Fruit fly (Drosophila melanogaster) whole organism, embryonic: Measurements from ENCODE around the gene Polr2I.
A peak's percentile ranks its signal among the peaks of the same experiment; 100 is the strongest.

Source experiments
- ATbp ChIP-seq: fragments of 200-800 bp; sonication (Bioruptor generic); optimal IDR thresholded peaks from 2 replicates; lab custom pipeline; 2017; ENCODE audit warnings: missing biosample characterization, mild to moderate bottlenecking, missing genetic modification characterization, missing genetic modification reagents
- Ada2b ChIP-seq: fragments of 200-800 bp; sonication (Bioruptor generic); IDR thresholded peaks from 2 replicates; pipeline ENCODE4 v1.3.6; 2022; ENCODE audit warnings: missing biosample characterization, missing genetic modification characterization
- Awh ChIP-seq: fragments of 200-800 bp; sonication (Bioruptor generic); IDR thresholded peaks from 2 replicates; pipeline ENCODE4, ENCODE4 v1.3.6; 2022; ENCODE audit warnings: missing biosample characterization, missing genetic modification characterization
- B-H2 ChIP-seq: fragments of 200-800 bp; sonication (Bioruptor generic); optimal IDR thresholded peaks from 2 replicates; lab custom pipeline; 2018; ENCODE audit warnings: missing biosample characterization, mild to moderate bottlenecking, missing genetic modification characterization
- CG13123 ChIP-seq: fragments of 200-800 bp; sonication (Bioruptor generic); optimal IDR thresholded peaks from 2 replicates; lab custom pipeline; 2016; ENCODE audit warnings: missing biosample characterization, missing genetic modification characterization
- CG13424 ChIP-seq: fragments of 200-800 bp; sonication (Bioruptor generic); optimal IDR thresholded peaks from 2 replicates; lab custom pipeline; 2019; ENCODE audit warnings: missing biosample characterization, mild to moderate bottlenecking, missing genetic modification characterization, moderate library complexity
- CG13775 ChIP-seq: fragments of 200-800 bp; sonication (Bioruptor generic); optimal IDR thresholded peaks from 3 replicates; lab custom pipeline; 2017; ENCODE audit warnings: missing biosample characterization, mild to moderate bottlenecking, missing genetic modification characterization
- CG15269 ChIP-seq: fragments of 200-800 bp; sonication (Bioruptor generic); optimal IDR thresholded peaks from 2 replicates; lab custom pipeline; 2018; ENCODE audit warnings: missing biosample characterization, mild to moderate bottlenecking, missing genetic modification characterization, moderate library complexity
- CG16779 ChIP-seq: fragments of 200-800 bp; sonication (Bioruptor generic); IDR thresholded peaks from 2 replicates; pipeline ENCODE4 v1.3.6; 2022; ENCODE audit warnings: missing biosample characterization, missing genetic modification characterization
- CG2202 ChIP-seq: fragments of 200-800 bp; sonication (Bioruptor generic); optimal IDR thresholded peaks from 2 replicates; lab custom pipeline; 2018; ENCODE audit warnings: missing biosample characterization, mild to moderate bottlenecking, missing genetic modification characterization
- CG32772 ChIP-seq: fragments of 200-800 bp; sonication (Bioruptor generic); IDR thresholded peaks from 2 replicates; pipeline ENCODE4 v1.3.6; 2022; ENCODE audit warnings: missing biosample characterization, missing genetic modification characterization
- CG33557 ChIP-seq: fragments of 200-800 bp; sonication (Bioruptor generic); optimal IDR thresholded peaks from 2 replicates; lab custom pipeline; 2019; ENCODE audit warnings: missing biosample characterization, mild to moderate bottlenecking, missing genetic modification characterization, moderate library complexity
- CG34224 ChIP-seq: fragments of 200-800 bp; sonication (Bioruptor generic); IDR thresholded peaks from 3 replicates; pipeline ENCODE4 v1.3.6; 2022; ENCODE audit warnings: missing biosample characterization, missing genetic modification characterization; ENCODE audit not compliant: partially characterized antibody
- CG34376 ChIP-seq: fragments of 200-800 bp; sonication (Bioruptor generic); optimal IDR thresholded peaks from 2 replicates; lab custom pipeline; 2018; ENCODE audit warnings: missing biosample characterization, mild to moderate bottlenecking, missing genetic modification characterization
- CG4282 ChIP-seq: fragments of 200-800 bp; sonication (Bioruptor generic); optimal IDR thresholded peaks from 2 replicates; lab custom pipeline; 2016; ENCODE audit warnings: missing biosample characterization, missing genetic modification characterization
- CG6654 ChIP-seq: fragments of 200-800 bp; sonication (Bioruptor generic); optimal IDR thresholded peaks from 2 replicates; lab custom pipeline; 2017; ENCODE audit warnings: missing biosample characterization, mild to moderate bottlenecking, missing genetic modification characterization
- CG8478 ChIP-seq: fragments of >200 bp; optimal IDR thresholded peaks from 2 replicates; lab custom pipeline; 2018
- CHES-1-like ChIP-seq: fragments of 200-800 bp; sonication (Bioruptor generic); optimal IDR thresholded peaks from 2 replicates; lab custom pipeline; 2016; ENCODE audit warnings: missing biosample characterization, missing genetic modification characterization
- CoRest ChIP-seq: fragments of 200-800 bp; sonication (Bioruptor generic); optimal IDR thresholded peaks from 3 replicates; lab custom pipeline; 2018; ENCODE audit warnings: missing biosample characterization, mild to moderate bottlenecking, missing genetic modification characterization, moderate library complexity
- E2f1 ChIP-seq: fragments of 200-800 bp; sonication (Bioruptor generic); IDR thresholded peaks from 2 replicates; pipeline ENCODE4 v1.3.6; 2022; ENCODE audit warnings: missing biosample characterization, missing genetic modification characterization
- HLH3B ChIP-seq: fragments of 200-800 bp; sonication (Bioruptor generic); IDR thresholded peaks from 2 replicates; pipeline ENCODE4 v1.3.6; 2022; ENCODE audit warnings: missing biosample characterization, missing genetic modification characterization
- Hey ChIP-seq: fragments of 200-800 bp; sonication (Bioruptor generic); optimal IDR thresholded peaks from 3 replicates; lab custom pipeline; 2018; ENCODE audit warnings: missing biosample characterization, mild to moderate bottlenecking, missing genetic modification characterization
- Hsf ChIP-seq: fragments of 200-800 bp; sonication (Bioruptor generic); optimal IDR thresholded peaks from 3 replicates; lab custom pipeline; 2016; ENCODE audit warnings: missing biosample characterization, missing genetic modification characterization
- Mrtf ChIP-seq: fragments of 200-800 bp; sonication (Bioruptor generic); IDR thresholded peaks from 3 replicates; pipeline ENCODE4 v1.3.6; 2022; ENCODE audit warnings: missing biosample characterization, missing genetic modification characterization
- NC2β ChIP-seq: fragments of 200-800 bp; sonication (Bioruptor generic); optimal IDR thresholded peaks from 2 replicates; lab custom pipeline; 2016; ENCODE audit warnings: missing biosample characterization, missing genetic modification characterization
- NFAT ChIP-seq: fragments of 200-800 bp; sonication (Bioruptor generic); IDR thresholded peaks from 2 replicates; pipeline ENCODE4 v1.3.6; 2022; ENCODE audit warnings: missing biosample characterization, missing genetic modification characterization
- Neu2 ChIP-seq: fragments of 200-800 bp; sonication (Bioruptor generic); optimal IDR thresholded peaks from 3 replicates; lab custom pipeline; 2016; ENCODE audit warnings: missing biosample characterization, missing genetic modification characterization, borderline replicate concordance
- Oli ChIP-seq: fragments of 200-800 bp; sonication (Bioruptor generic); optimal IDR thresholded peaks from 2 replicates; lab custom pipeline; 2018; ENCODE audit warnings: missing biosample characterization, mild to moderate bottlenecking, missing genetic modification characterization, moderate library complexity
- Stat92E ChIP-seq, 3 experiments: fragments of >200 bp in 2 of 3; fragments of 200-800 bp in 1 of 3; sonication (Bioruptor generic) in 1 of 3; optimal IDR thresholded peaks; 2 replicates each; lab custom pipeline; 2017 to 2019; ENCODE audit warnings: missing biosample characterization in 3 of 3, missing genetic modification characterization in 3 of 3, mild to moderate bottlenecking in 1 of 3, moderate library complexity in 1 of 3
- YL-1 ChIP-seq: fragments of 200-800 bp; sonication (Bioruptor generic); optimal IDR thresholded peaks from 3 replicates; lab custom pipeline; 2017; ENCODE audit warnings: missing biosample characterization, mild to moderate bottlenecking, missing genetic modification characterization
- abd-A ChIP-seq: fragments of 200-800 bp; sonication (Bioruptor generic); optimal IDR thresholded peaks from 3 replicates; lab custom pipeline; 2019; ENCODE audit warnings: missing biosample characterization, mild to moderate bottlenecking, missing genetic modification characterization, moderate library complexity
- aop ChIP-seq: fragments of 200-800 bp; sonication (Bioruptor generic); IDR thresholded peaks from 2 replicates; pipeline ENCODE4 v1.3.6; 2022; ENCODE audit warnings: missing biosample characterization, missing genetic modification characterization
- az2 ChIP-seq: fragments of 200-800 bp; sonication (Bioruptor generic); optimal IDR thresholded peaks from 3 replicates; lab custom pipeline; 2016; ENCODE audit warnings: missing biosample characterization, missing genetic modification characterization
- br ChIP-seq: fragments of >200 bp; optimal IDR thresholded peaks from 2 replicates; lab custom pipeline; 2017
- cato ChIP-seq: fragments of 200-800 bp; sonication (Bioruptor generic); optimal IDR thresholded peaks from 2 replicates; lab custom pipeline; 2016; ENCODE audit warnings: missing biosample characterization, missing genetic modification characterization, borderline replicate concordance
- caup ChIP-seq: fragments of 200-800 bp; sonication (Bioruptor generic); optimal IDR thresholded peaks from 3 replicates; lab custom pipeline; 2017; ENCODE audit warnings: missing biosample characterization, mild to moderate bottlenecking, missing genetic modification characterization, moderate library complexity; ENCODE audit not compliant: severe bottlenecking
- da ChIP-seq: fragments of 200-800 bp; sonication (Bioruptor generic); optimal IDR thresholded peaks from 2 replicates; lab custom pipeline; 2016; ENCODE audit warnings: missing biosample characterization, missing genetic modification characterization
- dati ChIP-seq: fragments of 200-800 bp; sonication (Bioruptor generic); IDR thresholded peaks from 2 replicates; pipeline ENCODE4 v1.3.6; 2022; ENCODE audit warnings: missing biosample characterization, missing genetic modification characterization
- dmrt99B ChIP-seq: fragments of 200-800 bp; sonication (Bioruptor generic); optimal IDR thresholded peaks from 2 replicates; lab custom pipeline; 2018; ENCODE audit warnings: missing biosample characterization, mild to moderate bottlenecking, missing genetic modification characterization, moderate library complexity
- gem ChIP-seq: fragments of 200-800 bp; sonication (Bioruptor generic); optimal IDR thresholded peaks from 2 replicates; lab custom pipeline; 2019; ENCODE audit warnings: missing biosample characterization, mild to moderate bottlenecking, missing genetic modification characterization, moderate library complexity
- ham ChIP-seq: fragments of 200-800 bp; sonication (Bioruptor generic); IDR thresholded peaks from 2 replicates; pipeline ENCODE4 v1.3.6; 2022; ENCODE audit warnings: missing biosample characterization, missing genetic modification characterization
- knrl ChIP-seq: fragments of 200-800 bp; sonication (Bioruptor generic); IDR thresholded peaks from 3 replicates; pipeline ENCODE4 v1.3.6; 2022; ENCODE audit warnings: missing biosample characterization, missing genetic modification characterization; ENCODE audit not compliant: partially characterized antibody
- lov ChIP-seq, 2 experiments: fragments of 200-800 bp in 1 of 2; fragments of >200 bp in 1 of 2; sonication (Bioruptor generic) in 1 of 2; IDR thresholded peaks in 1 of 2; optimal IDR thresholded peaks in 1 of 2; 2 replicates in 1 of 2; 3 replicates in 1 of 2; pipeline versions ENCODE4 v1.3.6 to Lab custom; 2017 to 2022; ENCODE audit warnings: missing biosample characterization in 1 of 2, missing genetic modification characterization in 1 of 2
- nerfin-1 ChIP-seq: fragments of 200-800 bp; sonication (Bioruptor generic); optimal IDR thresholded peaks from 3 replicates; lab custom pipeline; 2019; ENCODE audit warnings: missing biosample characterization, mild to moderate bottlenecking, missing genetic modification characterization, moderate library complexity
- org-1 ChIP-seq: fragments of 200-800 bp; sonication (Bioruptor generic); optimal IDR thresholded peaks from 2 replicates; lab custom pipeline; 2017; ENCODE audit warnings: missing biosample characterization, missing genetic modification characterization
- scrt ChIP-seq: fragments of 200-800 bp; sonication (Bioruptor generic); optimal IDR thresholded peaks from 2 replicates; lab custom pipeline; 2018; ENCODE audit warnings: missing biosample characterization, mild to moderate bottlenecking, missing genetic modification characterization, moderate library complexity
- sens-2 ChIP-seq: fragments of 200-800 bp; sonication (Bioruptor generic); IDR thresholded peaks from 2 replicates; pipeline ENCODE4 v1.3.6; 2022; ENCODE audit warnings: missing biosample characterization, missing genetic modification characterization
- slbo ChIP-seq: fragments of 200-800 bp; sonication (Bioruptor generic); IDR thresholded peaks from 2 replicates; pipeline ENCODE4 v1.3.6; 2022; ENCODE audit warnings: missing biosample characterization, missing genetic modification characterization
- tap ChIP-seq: fragments of 200-800 bp; optimal IDR thresholded peaks from 3 replicates; lab custom pipeline; 2019; ENCODE audit warnings: missing biosample characterization, mild to moderate bottlenecking, missing genetic modification characterization, moderate library complexity

Polr2I gene

dm6 chr3R:14327472-14328104 lies 18.7 kb downstream of the Polr2I start, which contains the start of gene spn-B (continued):
- TF ChIP-seq Stat92E (GFP tag; optimal IDR thresholded peaks at IDR 0.05; lab: Kevin White, UChicago) (no peak), az2 (GFP tag; lab: Kevin White, UChicago) (peak; percentile 79), CG13123 (peak; percentile 63), CG4282 (no peak), ATbp (peak; percentile 67), aop (GFP tag; lab: Robert Waterston, UW) (no peak), CG8478 (lab: Kevin White, UChicago) (no peak), sens-2 (no peak), scrt (GFP tag; lab: Kevin White, UChicago) (peak; percentile 59), lov (optimal IDR thresholded peaks at IDR 0.05; lab: Kevin White, UChicago) (no peak), lov (GFP tag; IDR thresholded peaks at IDR 0.05; lab: Robert Waterston, UW) (0 out of 3 replicates have a peak, but pooled peaks have one; percentile 35), HLH3B (peak; percentile 75), dmrt99B (tag; lab: Kevin White, UChicago) (peak; percentile 83), caup (GFP tag; lab: Kevin White, UChicago) (peak; percentile 76), CG34376 (GFP tag; lab: Kevin White, UChicago) (peak; percentile 75), CHES-1-like (no peak), ham (GFP tag; lab: Robert Waterston, UW) (no peak), Hey (tag; lab: Kevin White, UChicago) (no peak), CG6654 (GFP tag; lab: Kevin White, UChicago) (peak; percentile 30), YL-1 (GFP tag; lab: Kevin White, UChicago) (no peak), org-1 (GFP tag; lab: Kevin White, UChicago) (peak; percentile 65), CG16779 (no peak), CG15269 (tag; lab: Kevin White, UChicago) (peak; percentile 74), Awh (GFP tag; lab: Robert Waterston, UW) (no peak), CG2202 (tag; lab: Kevin White, UChicago) (peak; percentile 67), Neu2 (no peak), B-H2 (GFP tag; lab: Kevin White, UChicago) (peak; percentile 70), NC2β (GFP tag; lab: Kevin White, UChicago) (peak; percentile 59), da (GFP tag; lab: Kevin White, UChicago) (no peak), CG32772 (GFP tag; lab: Robert Waterston, UW) (0 out of 2 replicates have a peak, but pooled peaks have one; percentile 48), Oli (peak; percentile 79), E2f1 (GFP tag; lab: Robert Waterston, UW) (peak; percentile 77), CoRest (peak; percentile 80), Mrtf (peak; percentile 13; the same call in 1 of the 3 replicates), slbo (GFP tag; lab: Robert Waterston, UW) (peak; percentile 70), nerfin-1 (tag; lab: Kevin White, UChicago) (peak; percentile 72), dati (GFP tag; lab: Robert Waterston, UW) (no peak), knrl (GFP tag; lab: Robert Waterston, UW) (no peak; the same call in 2 of the 3 replicates), br (lab: Kevin White, UChicago) (no peak), Hsf (GFP tag; lab: Kevin White, UChicago) (peak; percentile 78), Ada2b (GFP tag; lab: Robert Waterston, UW) (peak; percentile 33; the same call in 1 of the 2 replicates), CG34224 (GFP tag; lab: Robert Waterston, UW) (no peak), gem (peak; percentile 87), cato (GFP tag; lab: Kevin White, UChicago) (peak; percentile 49), CG13424 (tag; lab: Kevin White, UChicago) (peak; percentile 77), NFAT (GFP tag; lab: Robert Waterston, UW) (peak; percentile 21; the same call in 1 of the 2 replicates), abd-A (tag; lab: Kevin White, UChicago) (no peak), tap (peak; percentile 66), CG33557 (GFP tag; lab: Kevin White, UChicago) (peak; percentile 67), CG13775 (GFP tag; lab: Kevin White, UChicago) (peak; percentile 83)
